Fruit fly (Drosophila melanogaster): ENCODE data around the gene GstT3.

GstT3 gene

DNA sequence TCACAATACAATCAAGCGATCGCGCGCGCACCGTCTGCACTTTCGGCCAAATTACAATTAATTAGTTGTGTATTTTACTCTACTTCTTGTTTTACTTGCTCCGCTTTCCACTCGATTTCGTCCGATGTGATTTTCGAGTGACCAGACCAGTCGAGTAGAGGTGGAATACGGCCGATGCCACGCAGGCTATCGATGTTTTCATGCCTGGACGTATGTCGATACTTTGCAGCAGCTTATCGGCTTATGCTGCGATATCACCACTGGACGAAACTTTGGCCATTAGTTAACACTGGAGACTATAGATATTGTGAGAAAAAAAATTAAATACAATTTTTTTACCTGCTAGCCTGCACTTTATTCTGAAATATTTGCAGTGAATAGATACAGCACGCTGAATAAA, 43.3 kb downstream of the GstT3 start, which contains the start of gene RhoGAP19D (continued):
- TF ChIP-seq Mes4 (GFP tag; optimal IDR thresholded peaks at IDR 0.05) (no peak), Atf3 (GFP tag; optimal IDR thresholded peaks at IDR 0.05) (no peak), crc (GFP tag; optimal IDR thresholded peaks at IDR 0.05) (no peak), CG7556 (GFP tag; optimal IDR thresholded peaks at IDR 0.05) (no peak), tio (GFP tag; optimal IDR thresholded peaks at IDR 0.05) (no peak), CG3726 (GFP tag; IDR thresholded peaks at IDR 0.05) (no peak), CG10654 (GFP tag; optimal IDR thresholded peaks at IDR 0.05) (peak; percentile 29), tap (tag; optimal IDR thresholded peaks at IDR 0.05) (no peak), CG2678 (tag; optimal IDR thresholded peaks at IDR 0.05) (peak; percentile 11), CG30431 (GFP tag; optimal IDR thresholded peaks at IDR 0.05) (no peak), gfzf (GFP tag; optimal IDR thresholded peaks at IDR 0.05) (peak; percentile 54)

DNA sequence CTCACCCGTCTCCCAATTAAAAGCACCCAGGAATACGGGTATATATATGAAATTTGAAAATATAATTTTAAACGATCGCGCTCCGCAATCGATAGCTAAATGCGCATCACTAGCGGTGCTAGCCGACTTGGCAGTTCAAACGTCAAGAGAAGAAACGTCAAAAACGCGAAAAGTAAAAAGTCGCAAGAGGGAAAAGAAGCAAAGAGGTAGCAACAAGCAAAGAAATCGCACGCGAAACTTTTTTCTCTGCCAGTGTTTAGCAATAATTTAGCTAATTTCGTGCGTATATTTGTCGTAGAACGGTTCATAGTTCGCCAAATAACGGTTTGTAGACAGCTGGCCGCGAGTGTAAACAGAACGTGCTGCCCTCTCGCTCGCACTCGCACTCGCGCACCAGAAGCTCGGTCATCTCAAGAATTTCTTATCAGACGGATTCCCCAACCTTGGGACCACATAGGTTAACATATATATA, 44.2 kb downstream of the GstT3 start, which contains the start of gene CG1812:
TSS of gene CG1812 (plus strand) at position 163 of the 472 bp plus-strand sequence.
- TF ChIP-seq BEAF-32 (GFP tag; optimal IDR thresholded peaks at IDR 0.05): peak; percentile 23
- TF ChIP-seq jing (GFP tag; optimal IDR thresholded peaks at IDR 0.05): no peak
- TF ChIP-seq wek (GFP tag; optimal IDR thresholded peaks at IDR 0.05): peak; percentile 11
- TF ChIP-seq Sox100B (GFP tag; optimal IDR thresholded peaks at IDR 0.05): no peak
- TF ChIP-seq CG15514 (GFP tag; optimal IDR thresholded peaks at IDR 0.05): peak; percentile 60
- TF ChIP-seq Atf6 (GFP tag; IDR thresholded peaks at IDR 0.05): peak; percentile 72
- TF ChIP-seq CHES-1-like (GFP tag; optimal IDR thresholded peaks at IDR 0.05): peak; percentile 20
- peak in 1 of 2 experiments; percentile 44 for TF ChIP-seq insv (GFP tag; optimal IDR thresholded peaks at IDR 0.05)
- no peak for TF ChIP-seq CG6813 (GFP tag; optimal IDR thresholded peaks at IDR 0.05)
- no peak for TF ChIP-seq maf-S (GFP tag; optimal IDR thresholded peaks at IDR 0.05)
- peak; percentile 70 for TF ChIP-seq MBD-R2 (GFP tag; IDR thresholded peaks at IDR 0.05)
- peak; percentile 5 for TF ChIP-seq CG8388 (GFP tag; optimal IDR thresholded peaks at IDR 0.05)
- TF ChIP-seq dan (GFP tag; IDR thresholded peaks at IDR 0.05): no peak
- no peak for TF ChIP-seq Atf-2 (GFP tag; optimal IDR thresholded peaks at IDR 0.05)
- TF ChIP-seq Rfx (GFP tag; IDR thresholded peaks at IDR 0.05): peak; percentile 77
- no peak for TF ChIP-seq Ssrp (tag; optimal IDR thresholded peaks at IDR 0.05)
- TF ChIP-seq al (GFP tag; IDR thresholded peaks at IDR 0.05): 0 out of 2 replicates have a peak, but pooled peaks have one; percentile 20
- TF ChIP-seq Hsf (GFP tag; optimal IDR thresholded peaks at IDR 0.05): peak; percentile 47
- TF ChIP-seq nom (GFP tag; optimal IDR thresholded peaks at IDR 0.05): peak; percentile 40
- TF ChIP-seq CG17568 (GFP tag; optimal IDR thresholded peaks at IDR 0.05): no peak
- peak in 1 of 2 experiments; percentile 71 for TF ChIP-seq Hr51 (GFP tag; optimal IDR thresholded peaks at IDR 0.05)
- TF ChIP-seq Dfd (GFP tag; optimal IDR thresholded peaks at IDR 0.05): no peak
- TF ChIP-seq unpg (GFP tag; optimal IDR thresholded peaks at IDR 0.05): peak; percentile 53
- TF ChIP-seq CG18262 (tag; optimal IDR thresholded peaks at IDR 0.05): no peak
- TF ChIP-seq Blimp-1 (GFP tag; optimal IDR thresholded peaks at IDR 0.05): peak; percentile 19
- no peak for TF ChIP-seq CG11085 (GFP tag; IDR thresholded peaks at IDR 0.05)
- no peak for TF ChIP-seq sc (optimal IDR thresholded peaks at IDR 0.05)
- no peak for TF ChIP-seq sc (GFP tag; optimal IDR thresholded peaks at IDR 0.05)
- peak; percentile 21; the same call in 1 of the 3 replicates for TF ChIP-seq Mrtf (GFP tag; IDR thresholded peaks at IDR 0.05)
- no peak for TF ChIP-seq CG43689 (GFP tag; IDR thresholded peaks at IDR 0.05)
- peak; percentile 40 for TF ChIP-seq Dref (GFP tag; IDR thresholded peaks at IDR 0.05)
- TF ChIP-seq CG12942 (GFP tag; optimal IDR thresholded peaks at IDR 0.05): no peak
- no peak for TF ChIP-seq usp (GFP tag; optimal IDR thresholded peaks at IDR 0.05)
- TF ChIP-seq CG7271 (tag; optimal IDR thresholded peaks at IDR 0.05): no peak
- TF ChIP-seq CG17829 (tag; optimal IDR thresholded peaks at IDR 0.05): peak; percentile 28
- peak; percentile 21; the same call in 1 of the 2 replicates for TF ChIP-seq Scr (GFP tag; IDR thresholded peaks at IDR 0.05; ENCODE audit: partially characterized antibody)
- peak; percentile 18 for TF ChIP-seq CG10979 (tag; optimal IDR thresholded peaks at IDR 0.05)
- peak; percentile 1 for TF ChIP-seq gfzf (GFP tag; optimal IDR thresholded peaks at IDR 0.05)
- peak; percentile 2 for TF ChIP-seq HmgD (GFP tag; optimal IDR thresholded peaks at IDR 0.05)

All from whole organism, embryonic.